Worm (Caenorhabditis elegans): ENCODE measurements around the gene F28H7.2.

F28H7.2 gene

ce11 chrV:10715158-10716152 lies 32.2 kb upstream of the F28H7.2 start:
- TF ChIP-seq fkh-3 (tag; optimal IDR thresholded peaks at IDR 0.05) (no peak), athp-1 (tag; optimal IDR thresholded peaks at IDR 0.05) (no peak), dpl-1 (GFP tag; optimal IDR thresholded peaks at IDR 0.05) (no peak), F52B5.7 (tag; optimal IDR thresholded peaks at IDR 0.05) (peak; percentile 83), nhr-120 (GFP tag; IDR thresholded peaks at IDR 0.05) (no peak), nfya-2 (GFP tag; IDR thresholded peaks at IDR 0.05) (no peak), gei-17 (GFP tag; optimal IDR thresholded peaks at IDR 0.05) (peak; percentile 74), ccch-3 (GFP tag; optimal IDR thresholded peaks at IDR 0.05) (no peak), mel-28 (tag; optimal IDR thresholded peaks at IDR 0.05; ENCODE audit: borderline replicate concordance) (no peak), nhr-27 (tag; optimal IDR thresholded peaks at IDR 0.05) (no peak), mcd-1 (GFP tag; IDR thresholded peaks at IDR 0.05) (peak; percentile 80), C06A6.2 (GFP tag; conservative IDR thresholded peaks at IDR 0.05) (peak; percentile 93), snpc-4 (GFP tag; optimal IDR thresholded peaks at IDR 0.05) (peak; percentile 83), snpc-4 (tag; optimal IDR thresholded peaks at IDR 0.05) (peak; percentile 83 to 86 (median 84)), zfh-2 (GFP tag; conservative IDR thresholded peaks at IDR 0.05) (peak; percentile 100), nfyb-1 (GFP tag; IDR thresholded peaks at IDR 0.05) (peak; percentile 91), egl-18 (GFP tag; IDR thresholded peaks at IDR 0.05) (peak; percentile 84), hmg-20 (GFP tag; IDR thresholded peaks at IDR 0.05) (no peak), xnd-1 (tag; optimal IDR thresholded peaks at IDR 0.05) (no peak), ceh-100 (GFP tag; IDR thresholded peaks at IDR 0.05) (peak; percentile 68), madf-8 (GFP tag; conservative IDR thresholded peaks at IDR 0.05) (no peak), Y56A3A.18 (GFP tag; IDR thresholded peaks at IDR 0.05) (0 out of 2 replicates have a peak, but pooled peaks have one; percentile 18), K11D2.4 (GFP tag; IDR thresholded peaks at IDR 0.05) (peak; percentile 95), ceh-27 (GFP tag; optimal IDR thresholded peaks at IDR 0.05) (peak; percentile 95), pbrm-1 (GFP tag; IDR thresholded peaks at IDR 0.05) (peak; percentile 82), rcor-1 (GFP tag; IDR thresholded peaks at IDR 0.05) (peak; percentile 67), nfya-1 (tag; optimal IDR thresholded peaks at IDR 0.05; ENCODE audit: borderline replicate concordance, insufficient read depth) (no peak), attf-6 (GFP tag; IDR thresholded peaks at IDR 0.05) (no peak), lir-1 (GFP tag; conservative IDR thresholded peaks at IDR 0.05) (peak; percentile 62), aptf-2 (GFP tag; conservative IDR thresholded peaks at IDR 0.05) (no peak), Y53G8AR.9 (GFP tag; conservative IDR thresholded peaks at IDR 0.05) (peak; percentile 82), T07F8.4 (tag; optimal IDR thresholded peaks at IDR 0.05) (no peak), madf-6 (GFP tag; IDR thresholded peaks at IDR 0.05) (0 out of 2 replicates have a peak, but pooled peaks have one; percentile 23), ZK185.1 (tag; optimal IDR thresholded peaks at IDR 0.05; ENCODE audit: poor library complexity, severe bottlenecking) (no peak), lin-35 (GFP tag; optimal IDR thresholded peaks at IDR 0.05) (peak in 1 of 3 experiments; percentile 85), lin-54 (GFP tag; optimal IDR thresholded peaks at IDR 0.05) (peak; percentile 30), K12H6.12 (tag; optimal IDR thresholded peaks at IDR 0.05) (peak; percentile 98), attf-3 (GFP tag; conservative IDR thresholded peaks at IDR 0.05) (0 out of 2 replicates have a peak, but pooled peaks have one; percentile 43), F57C9.4 (tag; optimal IDR thresholded peaks at IDR 0.05) (no peak), ceh-79 (tag; optimal IDR thresholded peaks at IDR 0.05) (no peak), atf-7 (tag; optimal IDR thresholded peaks at IDR 0.05) (peak; percentile 92), F33H1.4 (GFP tag; IDR thresholded peaks at IDR 0.05) (no peak), sdz-38 (tag; optimal IDR thresholded peaks at IDR 0.05) (no peak), ztf-25 (GFP tag; IDR thresholded peaks at IDR 0.05) (no peak), ama-1 (optimal IDR thresholded peaks at IDR 0.05) (no peak), ama-1 (GFP tag; optimal IDR thresholded peaks at IDR 0.05) (no peak), bed-1 (GFP tag; IDR thresholded peaks at IDR 0.05) (no peak)
